Worm (Caenorhabditis elegans) whole organism, young adult: Measurements from ENCODE around the gene asns-2.

Source experiments
- F49E8.2 ChIP-seq: sonication (generic microtip); optimal IDR thresholded peaks from 3 replicates; lab custom pipeline; 2017; ENCODE audit warnings: missing genetic modification characterization, mild to moderate bottlenecking, missing compliant biosample characterization, antibody characterized with exemption, moderate library complexity; ENCODE audit not compliant: insufficient read depth
- Y53G8AR.9 ChIP-seq: fragments of 200-800 bp; sonication (Bioruptor generic); conservative IDR thresholded peaks from 2 replicates; pipeline ENCODE4 v1.3.6; 2022; ENCODE audit warnings: missing genetic modification reagents, missing genetic modification characterization, missing compliant biosample characterization
- aptf-2 ChIP-seq: fragments of 200-800 bp; sonication (Bioruptor generic); conservative IDR thresholded peaks from 2 replicates; pipeline ENCODE4 v1.3.6; 2022; ENCODE audit warnings: missing genetic modification reagents, missing genetic modification characterization, missing compliant biosample characterization
- attf-6 ChIP-seq: fragments of 200-800 bp; sonication (Bioruptor generic); IDR thresholded peaks from 2 replicates; pipeline ENCODE4 v1.3.6; 2022; ENCODE audit warnings: missing genetic modification reagents, missing genetic modification characterization, missing compliant biosample characterization
- ceh-100 ChIP-seq: fragments of 200-800 bp; sonication (Bioruptor generic); IDR thresholded peaks from 2 replicates; pipeline ENCODE4 v1.3.6; 2022; ENCODE audit warnings: missing genetic modification reagents, missing genetic modification characterization, missing compliant biosample characterization
- efl-1 ChIP-seq: fragments of 150-350 bp; optimal IDR thresholded peaks from 2 replicates; lab custom pipeline; 2014; ENCODE audit warnings: missing biosample characterization, missing genetic modification reagents, missing genetic modification characterization
- egl-18 ChIP-seq: fragments of 200-800 bp; sonication (Bioruptor generic); IDR thresholded peaks from 2 replicates; pipeline ENCODE4 v1.3.6; 2022; ENCODE audit warnings: missing genetic modification reagents, missing genetic modification characterization, missing compliant biosample characterization
- let-607 ChIP-seq, 2 experiments: fragments of 200-800 bp in 1 of 2; sonication (Bioruptor generic) in 1 of 2; sonication (generic microtip) in 1 of 2; optimal IDR thresholded peaks; 2 replicates each; lab custom pipeline; 2016 to 2018; ENCODE audit warnings: mild to moderate bottlenecking in 2 of 2, missing compliant biosample characterization in 2 of 2, missing genetic modification characterization in 2 of 2, moderate library complexity in 2 of 2, missing genotype in 1 of 2
- lin-54 ChIP-seq: fragments of 200-800 bp; sonication (Bioruptor generic); optimal IDR thresholded peaks from 2 replicates; lab custom pipeline; 2018; ENCODE audit warnings: mild to moderate bottlenecking, missing genetic modification characterization, missing compliant biosample characterization
- pha-4 ChIP-seq: fragments of 150-350 bp; sonication (generic microtip); optimal IDR thresholded peaks from 2 replicates; lab custom pipeline; 2014; ENCODE audit warnings: missing biosample characterization, missing genetic modification reagents, missing genetic modification characterization
- snpc-4 ChIP-seq, 5 experiments: fragments of 150-350 bp in 1 of 5; sonication (generic microtip) in 4 of 5; optimal IDR thresholded peaks; 2 replicates each; lab custom pipeline; 2014 to 2018; ENCODE audit warnings: missing genetic modification characterization in 5 of 5, missing biosample characterization in 3 of 5, antibody characterized with exemption in 2 of 5, mild to moderate bottlenecking in 2 of 5, missing compliant biosample characterization in 2 of 5, missing genotype in 2 of 5, moderate library complexity in 2 of 5, missing genetic modification reagents in 1 of 5
- unc-130 ChIP-seq: sonication (generic microtip); optimal IDR thresholded peaks from 2 replicates; lab custom pipeline; 2016; ENCODE audit warnings: missing genetic modification reagents, missing genetic modification characterization, missing compliant biosample characterization

DNA sequence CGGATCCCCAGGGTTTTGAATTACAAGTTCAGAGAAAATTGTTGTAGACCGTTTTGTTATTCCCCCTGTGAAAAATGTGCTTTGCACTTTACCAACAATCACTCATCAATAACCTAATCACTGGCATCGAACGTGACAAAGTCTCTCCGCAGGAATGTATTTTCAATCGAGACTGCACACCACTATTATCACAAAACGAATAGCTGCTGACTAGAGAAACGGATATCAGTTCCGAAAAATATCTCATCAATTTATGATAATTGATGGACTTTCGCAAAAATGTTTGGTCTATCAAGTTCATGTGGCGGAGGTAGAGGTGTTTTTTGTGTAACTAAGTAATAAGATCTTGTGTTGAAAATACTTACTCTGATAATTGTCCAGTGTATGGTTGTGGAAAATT is 10.3 kb upstream of the asns-2 start:
- TF ChIP-seq ceh-100 (GFP tag; lab: Robert Waterston, UW) (no peak), attf-6 (GFP tag; lab: Robert Waterston, UW) (no peak), pha-4 (tag; lab: Kevin White, UChicago) (no peak), lin-54 (no peak), egl-18 (no peak), Y53G8AR.9 (no peak), aptf-2 (GFP tag; lab: Robert Waterston, UW) (no peak), let-607 (tag; optimal IDR thresholded peaks at IDR 0.05; lab: Kevin White, UChicago) (no peak), F49E8.2 (tag; lab: Kevin White, UChicago) (no peak), snpc-4 (GFP tag; optimal IDR thresholded peaks at IDR 0.05; lab: Kevin White, UChicago) (no peak), snpc-4 (tag; optimal IDR thresholded peaks at IDR 0.05; lab: Kevin White, UChicago) (no peak), efl-1 (no peak), unc-130 (GFP tag; lab: Kevin White, UChicago) (no peak)
